Worm (Caenorhabditis elegans): ENCODE measurements around the gene rsp-7.

The rsp-7 gene

DNA sequence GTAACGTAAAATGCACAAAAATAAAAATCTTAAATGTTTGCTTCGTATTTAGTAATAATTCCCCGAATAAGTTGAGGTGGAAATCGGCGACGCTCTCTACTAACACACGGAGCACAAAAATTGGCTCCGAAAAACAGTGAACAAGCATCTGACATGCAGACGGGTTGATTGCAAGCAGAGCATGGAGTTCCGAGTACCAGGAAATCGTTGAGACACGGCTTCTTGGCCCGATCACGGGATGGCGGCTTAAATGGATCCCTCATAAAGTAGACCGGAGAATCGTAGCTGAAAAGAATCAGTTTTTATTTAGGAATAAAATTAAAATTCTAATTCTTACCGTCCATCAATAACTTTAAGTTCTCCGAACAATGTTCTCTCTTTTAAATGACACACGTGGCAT is 3.3 kb downstream of the rsp-7 start:
- TF ChIP-seq ceh-9 (tag; optimal IDR thresholded peaks at IDR 0.05) (no peak), ztf-4 (tag; optimal IDR thresholded peaks at IDR 0.05) (no peak), ceh-28 (tag; optimal IDR thresholded peaks at IDR 0.05) (no peak), fkh-10 (GFP tag; optimal IDR thresholded peaks at IDR 0.05) (no peak), unc-62 (GFP tag; optimal IDR thresholded peaks at IDR 0.05) (no peak), nhr-77 (tag; optimal IDR thresholded peaks at IDR 0.05) (no peak), lin-15B (tag; optimal IDR thresholded peaks at IDR 0.05) (no peak), nhr-23 (tag; optimal IDR thresholded peaks at IDR 0.05) (no peak), fkh-2 (tag; optimal IDR thresholded peaks at IDR 0.05) (no peak), ZK546.5 (tag; optimal IDR thresholded peaks at IDR 0.05) (no peak), nhr-237 (tag; optimal IDR thresholded peaks at IDR 0.05) (no peak), nhr-67 (tag; optimal IDR thresholded peaks at IDR 0.05) (no peak), nhr-76 (tag; optimal IDR thresholded peaks at IDR 0.05) (no peak), pqm-1 (tag; optimal IDR thresholded peaks at IDR 0.05) (no peak), elt-2 (tag; optimal IDR thresholded peaks at IDR 0.05) (no peak), nhr-43 (tag; optimal IDR thresholded peaks at IDR 0.05; ENCODE audit: poor library complexity, severe bottlenecking) (no peak), egl-5 (tag; optimal IDR thresholded peaks at IDR 0.05) (no peak), hmg-11 (tag; optimal IDR thresholded peaks at IDR 0.05) (no peak), mml-1 (tag; optimal IDR thresholded peaks at IDR 0.05) (no peak), aly-2 (tag; optimal IDR thresholded peaks at IDR 0.05) (no peak)

DNA sequence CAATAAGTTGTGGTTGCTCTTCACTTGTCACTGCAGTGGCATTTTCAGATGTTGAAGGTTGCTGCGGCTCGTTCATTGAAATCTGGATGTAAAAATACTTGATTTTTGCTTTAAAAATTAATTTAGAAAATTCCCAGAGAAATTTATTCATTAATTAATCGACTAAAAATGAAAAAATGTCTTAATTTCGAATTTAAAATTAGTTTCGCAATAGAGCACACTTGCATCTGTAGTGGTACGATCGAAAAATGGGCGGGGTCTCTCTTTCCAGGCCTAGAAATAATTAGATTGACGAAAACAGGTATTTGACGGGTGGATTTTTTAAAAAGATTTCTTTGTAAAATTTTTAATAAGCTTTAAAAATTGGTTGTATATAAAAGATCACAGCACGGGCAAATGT is 3.7 kb downstream of the rsp-7 start, which contains the start of gene D2089.8:
TSS of gene D2089.8 (minus strand) at position 84 of the 400 bp plus-strand sequence.
- TF ChIP-seq pha-4 (tag; optimal IDR thresholded peaks at IDR 0.05) (peak; percentile 43), nfya-1 (tag; optimal IDR thresholded peaks at IDR 0.05; ENCODE audit: insufficient read depth) (peak; percentile 18), ceh-16 (tag; optimal IDR thresholded peaks at IDR 0.05) (no peak)

DNA sequence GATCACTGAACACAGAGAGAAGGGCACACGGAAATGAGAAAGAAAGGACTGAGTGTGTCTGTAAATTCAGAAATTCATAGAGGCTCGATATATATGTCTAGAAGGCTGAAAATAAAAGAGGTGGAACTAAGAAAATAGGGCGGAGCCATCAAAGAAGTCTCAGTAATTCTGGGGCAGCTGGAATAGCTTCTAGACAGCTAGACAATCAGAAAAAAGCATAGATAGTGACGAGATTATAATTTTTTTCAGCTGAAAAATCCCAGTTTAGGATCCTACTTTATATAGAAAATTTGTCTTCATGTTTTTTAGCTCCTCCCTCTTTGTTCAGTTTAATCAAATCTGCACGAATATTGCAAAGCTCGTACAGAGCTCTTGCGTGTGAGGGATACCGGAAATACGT is 6.0 kb downstream of the rsp-7 start, which contains the start of gene D2089.3:
TSS of gene D2089.3 (minus strand) at position 101 of the 400 bp plus-strand sequence.
- TF ChIP-seq aly-2 (tag; optimal IDR thresholded peaks at IDR 0.05) (no peak), fos-1 (tag; optimal IDR thresholded peaks at IDR 0.05) (no peak), lsy-12 (tag; optimal IDR thresholded peaks at IDR 0.05) (no peak), eor-1 (tag; optimal IDR thresholded peaks at IDR 0.05) (no peak), ceh-28 (tag; optimal IDR thresholded peaks at IDR 0.05) (no peak), ama-1 (optimal IDR thresholded peaks at IDR 0.05) (no peak), ZK546.5 (tag; optimal IDR thresholded peaks at IDR 0.05) (no peak), zag-1 (tag; optimal IDR thresholded peaks at IDR 0.05) (no peak), skn-1 (tag; optimal IDR thresholded peaks at IDR 0.05) (no peak), nhr-43 (tag; optimal IDR thresholded peaks at IDR 0.05; ENCODE audit: poor library complexity, severe bottlenecking) (no peak), lin-15B (tag; optimal IDR thresholded peaks at IDR 0.05) (no peak), snpc-4 (tag; optimal IDR thresholded peaks at IDR 0.05) (no peak), ceh-16 (tag; optimal IDR thresholded peaks at IDR 0.05) (no peak), lin-39 (tag; optimal IDR thresholded peaks at IDR 0.05) (no peak), unc-62 (GFP tag; optimal IDR thresholded peaks at IDR 0.05) (no peak), sea-2 (GFP tag; optimal IDR thresholded peaks at IDR 0.05) (no peak), ceh-9 (tag; optimal IDR thresholded peaks at IDR 0.05) (no peak), nhr-12 (tag; optimal IDR thresholded peaks at IDR 0.05) (no peak)

DNA sequence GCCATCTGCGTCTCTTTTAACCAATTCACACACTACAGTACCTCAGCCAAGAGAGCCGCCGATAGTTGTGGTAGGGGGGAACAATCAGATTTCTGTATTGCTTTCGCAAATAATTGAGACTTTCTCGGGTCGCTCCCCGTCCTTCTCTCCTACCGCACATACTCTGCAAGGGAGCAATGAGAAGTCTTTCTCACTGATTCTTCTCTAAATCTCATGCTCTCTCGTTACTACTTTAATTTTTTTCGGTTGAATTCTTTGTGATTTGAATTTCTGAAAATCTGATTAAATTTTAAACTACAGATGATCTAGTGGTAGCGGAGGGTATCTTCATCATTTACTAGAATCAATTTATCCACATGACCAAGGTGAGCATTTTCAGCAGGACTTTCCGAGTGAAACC is 16.3 kb downstream of the rsp-7 start, which contains the start of gene ptb-1:
TSS of gene ptb-1 (plus strand) at position 301 of the 400 bp plus-strand sequence.
- TF ChIP-seq unc-62 (GFP tag; optimal IDR thresholded peaks at IDR 0.05), result no peak
- no peak for TF ChIP-seq lin-15B (tag; optimal IDR thresholded peaks at IDR 0.05)
- no peak for TF ChIP-seq nhr-28 (tag; optimal IDR thresholded peaks at IDR 0.05)

DNA sequence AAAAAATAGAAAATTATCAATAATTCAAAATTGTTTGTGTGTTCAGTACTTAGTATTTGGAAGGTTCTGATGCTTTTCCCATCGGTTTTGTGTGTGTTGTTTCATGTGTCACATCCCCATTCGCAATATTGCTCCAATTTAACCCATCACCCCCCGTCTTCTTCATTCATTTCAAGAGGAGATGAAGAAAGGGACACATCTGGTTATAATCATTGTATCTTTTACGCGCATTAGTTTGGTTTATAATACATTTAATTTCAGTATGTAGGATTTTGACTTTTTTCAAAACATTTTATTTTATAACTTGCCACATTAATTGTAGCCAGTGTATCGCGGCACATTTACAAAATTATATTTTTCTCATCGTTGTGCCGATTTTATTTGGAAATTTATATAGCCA is 21.1 kb downstream of the rsp-7 start:
- TF ChIP-seq ama-1 (optimal IDR thresholded peaks at IDR 0.05) (no peak), snpc-4 (tag; optimal IDR thresholded peaks at IDR 0.05) (no peak), pha-4 (tag; optimal IDR thresholded peaks at IDR 0.05) (no peak), fos-1 (tag; optimal IDR thresholded peaks at IDR 0.05) (no peak), nfya-1 (tag; optimal IDR thresholded peaks at IDR 0.05; ENCODE audit: insufficient read depth) (no peak), nhr-25 (tag; optimal IDR thresholded peaks at IDR 0.05) (no peak), nhr-76 (tag; optimal IDR thresholded peaks at IDR 0.05) (no peak), nhr-43 (tag; optimal IDR thresholded peaks at IDR 0.05; ENCODE audit: poor library complexity, severe bottlenecking) (no peak), ztf-11 (tag; optimal IDR thresholded peaks at IDR 0.05) (no peak), nhr-12 (tag; optimal IDR thresholded peaks at IDR 0.05) (no peak), ceh-82 (tag; optimal IDR thresholded peaks at IDR 0.05) (no peak), unc-62 (GFP tag; optimal IDR thresholded peaks at IDR 0.05) (no peak), zag-1 (tag; optimal IDR thresholded peaks at IDR 0.05) (no peak), eor-1 (tag; optimal IDR thresholded peaks at IDR 0.05) (no peak)

Measured in whole organism, L3 larva.